Worm (Caenorhabditis elegans) whole organism, L1 larva: ENCODE data around the gene apd-3.
A peak's percentile ranks its signal among the peaks of the same experiment; 100 is the strongest.

Source experiments
- C04F5.9 ChIP-seq: sonication (generic microtip); optimal IDR thresholded peaks from 2 replicates; lab custom pipeline; 2016; ENCODE audit warnings: missing genetic modification characterization, missing compliant biosample characterization
- C16A3.4 ChIP-seq: fragments of 150-350 bp; optimal IDR thresholded peaks from 2 replicates; lab custom pipeline; 2014; ENCODE audit warnings: missing biosample characterization, missing genetic modification characterization
- F16B12.6 ChIP-seq: fragments of 150-350 bp; optimal IDR thresholded peaks from 2 replicates; lab custom pipeline; 2014; ENCODE audit warnings: missing biosample characterization, missing genetic modification characterization
- blmp-1 ChIP-seq: fragments of 150-350 bp; optimal IDR thresholded peaks from 2 replicates; lab custom pipeline; 2014; ENCODE audit warnings: missing biosample characterization, missing genetic modification characterization
- ceh-63 ChIP-seq: fragments of 200-800 bp; sonication (Bioruptor generic); optimal IDR thresholded peaks from 2 replicates; lab custom pipeline; 2018; ENCODE audit warnings: mild to moderate bottlenecking, missing genetic modification characterization, missing compliant biosample characterization
- ceh-82 ChIP-seq, 3 experiments: fragments of 150-350 bp in 1 of 3; sonication (generic microtip) in 2 of 3; optimal IDR thresholded peaks; 2 replicates each; lab custom pipeline; 2014 to 2017; ENCODE audit warnings: missing biosample characterization in 3 of 3, missing genetic modification characterization in 3 of 3
- ceh-88 ChIP-seq: fragments of 200-800 bp; sonication (Bioruptor generic); IDR thresholded peaks from 2 replicates; pipeline ENCODE4 v1.3.6; 2022; ENCODE audit warnings: missing genetic modification characterization, missing compliant biosample characterization
- dpl-1 ChIP-seq, 3 experiments: fragments of 150-350 bp in 2 of 3; sonication (generic microtip) in 1 of 3; optimal IDR thresholded peaks; 2 replicates each; lab custom pipeline; 2014 to 2017; ENCODE audit warnings: missing biosample characterization in 3 of 3, missing genetic modification characterization in 3 of 3, missing genetic modification reagents in 3 of 3
- dsc-1 ChIP-seq: sonication (generic microtip); optimal IDR thresholded peaks from 2 replicates; lab custom pipeline; 2016; ENCODE audit warnings: mild to moderate bottlenecking, missing genetic modification characterization, missing compliant biosample characterization
- efl-1 ChIP-seq, 4 experiments: fragments of 150-350 bp; optimal IDR thresholded peaks in 3 of 4; peaks in 1 of 4; 1 replicate in 1 of 4; 2 replicates in 3 of 4; lab custom pipeline; 2014; ENCODE audit warnings: missing biosample characterization in 2 of 4, missing genetic modification characterization in 2 of 4, missing genetic modification reagents in 2 of 4
- egl-13 ChIP-seq: sonication (generic microtip); optimal IDR thresholded peaks from 2 replicates; lab custom pipeline; 2016; ENCODE audit warnings: missing genotype, missing genetic modification reagents, missing genetic modification characterization, missing compliant biosample characterization
- egl-27 ChIP-seq, 2 experiments: fragments of 150-350 bp in 1 of 2; sonication (generic microtip); optimal IDR thresholded peaks; 3 replicates each; lab custom pipeline; 2017 to 2018; ENCODE audit warnings: missing biosample characterization in 2 of 2, missing genetic modification characterization in 2 of 2, missing genetic modification reagents in 2 of 2
- ets-5 ChIP-seq: fragments of 200-800 bp; sonication (Bioruptor generic); IDR thresholded peaks from 2 replicates; pipeline ENCODE4 v1.3.6; 2022; ENCODE audit warnings: missing genetic modification characterization, missing compliant biosample characterization
- fkh-10 ChIP-seq: sonication (generic microtip); optimal IDR thresholded peaks from 2 replicates; lab custom pipeline; 2017; ENCODE audit warnings: missing biosample characterization, missing genetic modification reagents, missing genetic modification characterization
- fkh-4 ChIP-seq: sonication (generic microtip); optimal IDR thresholded peaks from 2 replicates; lab custom pipeline; 2016; ENCODE audit warnings: missing compliant biosample characterization, missing genetic modification characterization, borderline replicate concordance
- fos-1 ChIP-seq: fragments of 150-350 bp; optimal IDR thresholded peaks from 2 replicates; lab custom pipeline; 2014; ENCODE audit warnings: missing biosample characterization, missing genetic modification characterization
- grh-1 ChIP-seq: fragments of 200-800 bp; sonication (Bioruptor generic); IDR thresholded peaks from 2 replicates; pipeline ENCODE4 v1.3.6; 2022; ENCODE audit warnings: missing genetic modification reagents, missing genetic modification characterization, missing compliant biosample characterization
- irx-1 ChIP-seq: sonication (generic microtip); optimal IDR thresholded peaks from 2 replicates; lab custom pipeline; 2016; ENCODE audit warnings: missing genetic modification characterization, missing compliant biosample characterization
- isw-1 ChIP-seq: fragments of 200-800 bp; sonication (Bioruptor generic); IDR thresholded peaks from 2 replicates; pipeline ENCODE4 v1.3.6; 2022; ENCODE audit warnings: missing genetic modification characterization, missing compliant biosample characterization
- lin-13 ChIP-seq: fragments of 150-350 bp; optimal IDR thresholded peaks from 2 replicates; lab custom pipeline; 2014; ENCODE audit warnings: missing biosample characterization, missing genetic modification reagents, missing genetic modification characterization
- lin-14 ChIP-seq: fragments of 200-800 bp; sonication (Bioruptor generic); optimal IDR thresholded peaks from 2 replicates; lab custom pipeline; 2018; ENCODE audit warnings: mild to moderate bottlenecking, missing genetic modification characterization, moderate library complexity, missing compliant biosample characterization
- lin-15B ChIP-seq: fragments of 150-350 bp; sonication (generic microtip); optimal IDR thresholded peaks from 3 replicates; lab custom pipeline; 2014; ENCODE audit warnings: missing biosample characterization, missing genetic modification characterization
- lin-35 ChIP-seq, 2 experiments: fragments of 150-350 bp; optimal IDR thresholded peaks; 2 replicates each; lab custom pipeline; 2014; ENCODE audit warnings: missing biosample characterization in 2 of 2, missing genetic modification characterization in 2 of 2, missing genetic modification reagents in 2 of 2
- mab-9 ChIP-seq: fragments of 200-800 bp; sonication (Bioruptor generic); IDR thresholded peaks from 2 replicates; pipeline ENCODE4 v1.3.6; 2022; ENCODE audit warnings: missing genetic modification reagents, missing genetic modification characterization, missing compliant biosample characterization
- mdl-1 ChIP-seq, 2 experiments: fragments of 150-350 bp; optimal IDR thresholded peaks; 2 replicates each; lab custom pipeline; 2014 to 2017; ENCODE audit warnings: missing biosample characterization in 2 of 2, missing genetic modification characterization in 2 of 2, inconsistent platforms in 1 of 2
- mep-1 ChIP-seq: fragments of 150-350 bp; optimal IDR thresholded peaks from 2 replicates; lab custom pipeline; 2014; ENCODE audit warnings: missing biosample characterization, missing genetic modification characterization
- nhr-12 ChIP-seq: sonication (generic microtip); optimal IDR thresholded peaks from 2 replicates; lab custom pipeline; 2017; ENCODE audit warnings: missing biosample characterization, missing genetic modification characterization
- nhr-19 ChIP-seq: fragments of 200-800 bp; sonication (Bioruptor generic); conservative IDR thresholded peaks from 2 replicates; pipeline ENCODE4 v1.3.6; 2022; ENCODE audit warnings: missing genetic modification characterization, missing compliant biosample characterization
- nhr-20 ChIP-seq: sonication (generic microtip); optimal IDR thresholded peaks from 2 replicates; lab custom pipeline; 2016; ENCODE audit warnings: mild to moderate bottlenecking, missing genetic modification characterization, missing compliant biosample characterization
- nhr-47 ChIP-seq: sonication (generic microtip); optimal IDR thresholded peaks from 2 replicates; lab custom pipeline; 2016; ENCODE audit warnings: mild to moderate bottlenecking, missing genetic modification characterization, moderate library complexity, missing compliant biosample characterization
- nhr-71 ChIP-seq: sonication (generic microtip); optimal IDR thresholded peaks from 2 replicates; lab custom pipeline; 2016; ENCODE audit warnings: mild to moderate bottlenecking, missing genetic modification characterization, moderate library complexity, missing compliant biosample characterization
- nhr-77 ChIP-seq: fragments of 150-350 bp; optimal IDR thresholded peaks from 2 replicates; lab custom pipeline; 2014; ENCODE audit warnings: missing biosample characterization, missing genetic modification characterization
- nhr-85 ChIP-seq: sonication (generic microtip); peaks from one replicate; lab custom pipeline; 2016; ENCODE audit warnings: missing genetic modification characterization, inconsistent platforms, missing compliant biosample characterization
- nhr-90 ChIP-seq: sonication (generic microtip); optimal IDR thresholded peaks from 2 replicates; lab custom pipeline; 2016; ENCODE audit warnings: mild to moderate bottlenecking, missing genetic modification characterization, missing compliant biosample characterization; ENCODE audit not compliant: poor library complexity
- rnt-1 ChIP-seq: sonication (generic microtip); optimal IDR thresholded peaks from 2 replicates; lab custom pipeline; 2016; ENCODE audit warnings: mild to moderate bottlenecking, missing genetic modification characterization, moderate library complexity, missing compliant biosample characterization
- snpc-4 ChIP-seq: fragments of 150-350 bp; optimal IDR thresholded peaks from 2 replicates; lab custom pipeline; 2014; ENCODE audit warnings: missing biosample characterization, missing genetic modification characterization
- snu-23 ChIP-seq: sonication (generic microtip); optimal IDR thresholded peaks from 2 replicates; lab custom pipeline; 2016; ENCODE audit warnings: missing genetic modification characterization, missing compliant biosample characterization
- sup-37 ChIP-seq: fragments of 200-800 bp; sonication (Bioruptor generic); optimal IDR thresholded peaks from 2 replicates; lab custom pipeline; 2018; ENCODE audit warnings: mild to moderate bottlenecking, missing genetic modification characterization, missing compliant biosample characterization
- swsn-7 ChIP-seq: sonication (generic microtip); optimal IDR thresholded peaks from 2 replicates; lab custom pipeline; 2016; ENCODE audit warnings: missing genetic modification characterization, missing compliant biosample characterization
- tbx-2 ChIP-seq: sonication (generic microtip); optimal IDR thresholded peaks from 2 replicates; lab custom pipeline; 2016; ENCODE audit warnings: missing genetic modification characterization, missing compliant biosample characterization
- tlp-1 ChIP-seq: fragments of 150-350 bp; optimal IDR thresholded peaks from 2 replicates; lab custom pipeline; 2014; ENCODE audit warnings: missing biosample characterization, missing genetic modification characterization
- unc-130 ChIP-seq: fragments of 150-350 bp; optimal IDR thresholded peaks from 2 replicates; lab custom pipeline; 2017; ENCODE audit warnings: missing biosample characterization, missing genetic modification characterization, inconsistent platforms
- unc-86 ChIP-seq: sonication (generic microtip); optimal IDR thresholded peaks from 2 replicates; lab custom pipeline; 2016; ENCODE audit warnings: missing genetic modification characterization, missing compliant biosample characterization
- unc-98 ChIP-seq: fragments of 200-800 bp; sonication (Bioruptor generic); IDR thresholded peaks from 2 replicates; pipeline ENCODE4 v1.3.6; 2022; ENCODE audit warnings: missing genetic modification characterization, missing compliant biosample characterization
- xbp-1 ChIP-seq: sonication (generic microtip); optimal IDR thresholded peaks from 2 replicates; lab custom pipeline; 2016; ENCODE audit warnings: missing genetic modification characterization, missing compliant biosample characterization
- ztf-4 ChIP-seq: fragments of 150-350 bp; optimal IDR thresholded peaks from 2 replicates; lab custom pipeline; 2014; ENCODE audit warnings: missing biosample characterization, missing genetic modification characterization

The apd-3 gene

DNA sequence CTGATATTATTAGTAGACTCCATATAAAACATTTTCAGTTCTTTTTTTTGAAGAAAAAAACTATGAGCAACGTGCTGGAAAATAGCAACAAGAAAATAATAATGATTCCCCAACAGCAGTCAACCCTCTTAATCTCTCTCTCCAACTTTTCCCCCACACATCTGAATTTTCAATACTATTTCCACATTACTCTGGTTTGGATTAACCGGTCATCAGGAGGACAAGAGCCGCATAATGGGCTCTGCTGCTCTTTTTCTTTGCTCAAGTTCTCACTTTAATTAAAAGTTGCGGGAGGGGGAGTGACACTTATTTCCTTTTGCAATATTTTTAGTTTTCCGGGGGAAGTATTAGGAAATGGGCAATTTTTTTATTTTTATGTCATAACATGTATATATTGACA is 18.8 kb downstream of the apd-3 start:
- TF ChIP-seq ceh-63 (GFP tag; lab: Kevin White, UChicago) = no peak
- TF ChIP-seq tlp-1 (tag; lab: Kevin White, UChicago) = no peak
- no peak for TF ChIP-seq efl-1 (optimal IDR thresholded peaks at IDR 0.05; lab: Kevin White, UChicago)
- peak in 1 of 2 experiments; percentile 65 for TF ChIP-seq efl-1 (GFP tag; optimal IDR thresholded peaks at IDR 0.05 in 1 of 2; lab: Kevin White, UChicago)
- no peak for TF ChIP-seq mep-1 (tag; lab: Kevin White, UChicago)
- peak; percentile 40 for TF ChIP-seq lin-14 (GFP tag; lab: Kevin White, UChicago)
- TF ChIP-seq unc-86 = no peak
- TF ChIP-seq tbx-2 = peak; percentile 10
- no peak for TF ChIP-seq sup-37 (GFP tag; lab: Kevin White, UChicago)
- no peak for TF ChIP-seq lin-15B
- no peak for TF ChIP-seq egl-27 (tag; optimal IDR thresholded peaks at IDR 0.05; lab: Kevin White, UChicago)
- no peak for TF ChIP-seq unc-130 (tag; lab: Kevin White, UChicago)
- TF ChIP-seq ets-5 (GFP tag; lab: Robert Waterston, UW) = no peak
- TF ChIP-seq swsn-7 (tag; lab: Kevin White, UChicago) = no peak
- peak; percentile 29 for TF ChIP-seq dsc-1 (tag; lab: Kevin White, UChicago)
- no peak for TF ChIP-seq ztf-4 (tag; lab: Kevin White, UChicago)
- TF ChIP-seq, all 84 proteins: peak for 4

DNA sequence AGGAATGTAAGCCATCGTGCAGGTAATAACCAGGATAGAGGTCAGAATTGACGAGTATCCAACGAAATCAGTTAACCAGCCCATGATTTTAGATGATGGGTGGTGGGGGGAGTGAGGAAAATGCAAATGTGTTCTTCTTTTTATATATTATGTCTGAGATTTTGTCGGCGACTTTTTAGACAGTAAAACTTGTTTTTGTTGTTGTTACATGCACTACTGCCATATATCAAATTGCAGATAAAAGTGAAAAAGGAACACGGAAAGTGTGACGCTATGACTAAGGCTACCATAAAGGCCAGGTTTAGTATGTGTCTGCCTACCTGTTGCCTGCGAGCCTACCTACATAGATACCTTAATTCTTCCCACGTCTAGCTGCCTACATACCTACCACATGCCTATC is 22.1 kb downstream of the apd-3 start, which contains the start of gene col-72:
col-72 (minus strand) TSS at position 101 of the 400 bp plus-strand sequence.
- TF ChIP-seq grh-1 (GFP tag; lab: Robert Waterston, UW) (no peak), nhr-12 (tag; lab: Kevin White, UChicago) (no peak), efl-1 (optimal IDR thresholded peaks at IDR 0.05; lab: Kevin White, UChicago) (no peak), efl-1 (GFP tag; optimal IDR thresholded peaks at IDR 0.05 in 1 of 2; lab: Kevin White, UChicago) (peak in 1 of 2 experiments; percentile 50)

DNA sequence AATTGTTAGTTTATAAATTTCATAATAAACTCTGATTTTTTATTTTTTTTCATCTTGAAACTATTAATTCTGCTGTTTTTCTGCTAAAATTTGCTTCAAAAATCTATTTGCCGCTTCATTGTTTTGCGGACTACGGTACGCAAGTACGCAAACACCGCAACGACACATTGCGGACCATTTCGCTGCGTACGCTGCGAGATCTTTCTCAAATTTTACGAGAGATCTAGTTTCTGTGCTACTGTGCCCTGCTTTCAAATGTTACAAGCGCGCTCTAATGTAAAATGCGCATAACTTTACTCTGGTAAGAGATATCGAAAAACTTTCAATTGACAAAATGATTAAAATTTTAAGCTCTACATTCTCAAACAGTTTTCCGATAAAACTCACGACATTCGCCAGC is 22.7 kb downstream of the apd-3 start:
- peak; percentile 74 for TF ChIP-seq tbx-2
- TF ChIP-seq efl-1 (optimal IDR thresholded peaks at IDR 0.05; lab: Kevin White, UChicago) = peak; percentile 71 to 79
- TF ChIP-seq efl-1 (GFP tag; optimal IDR thresholded peaks at IDR 0.05 in 1 of 2; lab: Kevin White, UChicago) = peak; percentile 66 to 97
- peak; percentile 88 for TF ChIP-seq nhr-19
- TF ChIP-seq nhr-20 (tag; lab: Kevin White, UChicago) = peak; percentile 79
- peak; percentile 88 for TF ChIP-seq nhr-71 (tag; lab: Kevin White, UChicago)
- peak; percentile 25 for TF ChIP-seq fos-1 (tag; lab: Kevin White, UChicago)
- peak; percentile 13 for TF ChIP-seq snpc-4
- peak in 2 of 3 experiments; percentile 50 to 54 for TF ChIP-seq ceh-82 (tag; optimal IDR thresholded peaks at IDR 0.05; lab: Kevin White, UChicago)
- peak; percentile 85 for TF ChIP-seq snu-23 (GFP tag; lab: Kevin White, UChicago)
- peak; percentile 73 for TF ChIP-seq rnt-1
- TF ChIP-seq nhr-85 (tag; lab: Kevin White, UChicago) = peak; percentile 70
- TF ChIP-seq lin-13 (GFP tag; lab: Kevin White, UChicago) = peak; percentile 61
- TF ChIP-seq lin-35 (GFP tag; optimal IDR thresholded peaks at IDR 0.05; lab: Kevin White, UChicago) = peak; percentile 67 to 75
- TF ChIP-seq mdl-1 (tag; optimal IDR thresholded peaks at IDR 0.05; lab: Kevin White, UChicago) = peak in 1 of 2 experiments; percentile 27
- TF ChIP-seq blmp-1 (tag; lab: Kevin White, UChicago) = peak; percentile 15
- peak; percentile 69 for TF ChIP-seq xbp-1 (tag; lab: Kevin White, UChicago)
- peak; percentile 45 for TF ChIP-seq mep-1 (tag; lab: Kevin White, UChicago)
- peak; percentile 39 for TF ChIP-seq irx-1 (tag; lab: Kevin White, UChicago)
- TF ChIP-seq grh-1 (GFP tag; lab: Robert Waterston, UW) = peak; percentile 83
- peak; percentile 51 for TF ChIP-seq C16A3.4 (tag; lab: Kevin White, UChicago)
- TF ChIP-seq unc-86 = peak; percentile 57
- peak; percentile 81 for TF ChIP-seq lin-14 (GFP tag; lab: Kevin White, UChicago)
- TF ChIP-seq nhr-90 (tag; lab: Kevin White, UChicago) = peak; percentile 40
- TF ChIP-seq unc-98 (GFP tag; lab: Robert Waterston, UW) = peak; percentile 57; the same call in 1 of the 2 replicates
- peak; percentile 47 to 73 (median 67) for TF ChIP-seq dpl-1 (GFP tag; optimal IDR thresholded peaks at IDR 0.05; lab: Kevin White, UChicago)
- TF ChIP-seq mab-9 (GFP tag; lab: Robert Waterston, UW) = peak; percentile 60; the same call in 1 of the 2 replicates
- TF ChIP-seq egl-13 = peak; percentile 45
- peak; percentile 87 for TF ChIP-seq nhr-77
- TF ChIP-seq C04F5.9 (tag; lab: Kevin White, UChicago) = peak; percentile 68
- peak; percentile 43 for TF ChIP-seq fkh-10 (GFP tag; lab: Kevin White, UChicago)
- TF ChIP-seq isw-1 = peak; percentile 81
- peak; percentile 84 for TF ChIP-seq nhr-47 (tag; lab: Kevin White, UChicago)
- TF ChIP-seq F16B12.6 (tag; lab: Kevin White, UChicago) = peak; percentile 80
- TF ChIP-seq dsc-1 (tag; lab: Kevin White, UChicago) = peak; percentile 58
- TF ChIP-seq fkh-4 (tag; lab: Kevin White, UChicago) = peak; percentile 18
- TF ChIP-seq ceh-88 = peak; percentile 82
